Fruit fly (Drosophila melanogaster): Measurements from ENCODE around the gene CG7910.

Gene CG7910

DNA sequence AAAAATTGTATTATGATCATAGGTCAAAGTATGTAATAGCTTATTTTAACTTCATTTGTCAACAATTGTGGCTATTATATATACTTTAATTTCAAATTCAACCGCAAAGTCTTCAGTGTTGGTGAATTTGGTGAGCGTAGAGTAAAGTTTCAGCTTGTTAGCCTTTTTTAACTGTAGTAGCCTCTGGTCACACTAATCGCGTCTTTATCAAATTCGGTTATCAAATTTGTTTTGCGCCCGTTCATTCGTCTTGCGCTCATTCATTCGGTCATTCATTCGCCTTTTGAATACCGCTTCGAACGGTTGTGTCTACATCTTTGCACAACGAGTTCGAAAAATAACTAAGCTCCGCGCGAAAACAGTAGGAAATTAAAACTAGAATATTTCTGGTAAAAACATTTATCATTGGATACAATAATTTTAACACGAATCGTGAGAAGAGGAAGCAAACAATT lies 18.1 kb downstream of the CG7910 start, which contains the start of gene puc (continued):
- peak; percentile 40 for TF ChIP-seq shn (GFP tag; optimal IDR thresholded peaks at IDR 0.05)
- TF ChIP-seq CG15479 (GFP tag; optimal IDR thresholded peaks at IDR 0.05) = peak; percentile 91
- TF ChIP-seq bigmax (GFP tag; optimal IDR thresholded peaks at IDR 0.05) = peak; percentile 26
- TF ChIP-seq eyg (GFP tag; optimal IDR thresholded peaks at IDR 0.05) = no peak
- no peak for TF ChIP-seq tx (GFP tag; optimal IDR thresholded peaks at IDR 0.05)
- no peak for TF ChIP-seq esg (GFP tag; conservative IDR thresholded peaks at IDR 0.05)
- no peak for TF ChIP-seq Aef1 (GFP tag; IDR thresholded peaks at IDR 0.05)
- peak; percentile 8 for TF ChIP-seq CG9437 (GFP tag; optimal IDR thresholded peaks at IDR 0.05)
- peak; percentile 71 for TF ChIP-seq CG12071 (GFP tag; optimal IDR thresholded peaks at IDR 0.05)
- TF ChIP-seq B-H2 (GFP tag; optimal IDR thresholded peaks at IDR 0.05) = peak; percentile 39
- peak; percentile 30 for TF ChIP-seq CG2120 (GFP tag; optimal IDR thresholded peaks at IDR 0.05)
- no peak for TF ChIP-seq disco-r (GFP tag; optimal IDR thresholded peaks at IDR 0.05)
- TF ChIP-seq gsb (GFP tag; IDR thresholded peaks at IDR 0.05) = no peak
- TF ChIP-seq Scr (GFP tag; IDR thresholded peaks at IDR 0.05; ENCODE audit: partially characterized antibody) = no peak
- TF ChIP-seq ab (GFP tag; optimal IDR thresholded peaks at IDR 0.05) = no peak
- TF ChIP-seq D19A (tag; optimal IDR thresholded peaks at IDR 0.05) = peak; percentile 47
- TF ChIP-seq lmd (GFP tag; IDR thresholded peaks at IDR 0.05) = no peak
- TF ChIP-seq HLH4C (GFP tag; IDR thresholded peaks at IDR 0.05; ENCODE audit: partially characterized antibody) = no peak
- TF ChIP-seq CG8359 (GFP tag; optimal IDR thresholded peaks at IDR 0.05; ENCODE audit: borderline replicate concordance) = peak; percentile 45
- no peak for TF ChIP-seq CG11696 (GFP tag; IDR thresholded peaks at IDR 0.05)
- TF ChIP-seq CG9215 (GFP tag; IDR thresholded peaks at IDR 0.05) = no peak
- peak; percentile 11 for TF ChIP-seq NK7.1 (GFP tag; optimal IDR thresholded peaks at IDR 0.05)
- TF ChIP-seq CG12155 (GFP tag; optimal IDR thresholded peaks at IDR 0.05) = peak; percentile 5
- peak in 1 of 2 experiments; percentile 4 for TF ChIP-seq chif (GFP tag; optimal IDR thresholded peaks at IDR 0.05)
- TF ChIP-seq CG11504 (tag; optimal IDR thresholded peaks at IDR 0.05) = peak; percentile 26
- TF ChIP-seq Lpt (GFP tag; optimal IDR thresholded peaks at IDR 0.05) = no peak
- TF ChIP-seq CG7839 (tag; optimal IDR thresholded peaks at IDR 0.05) = peak; percentile 18
- no peak for TF ChIP-seq stc (GFP tag; IDR thresholded peaks at IDR 0.05)
- no peak for TF ChIP-seq Adf1 (GFP tag; IDR thresholded peaks at IDR 0.05)
- TF ChIP-seq bbx (GFP tag; IDR thresholded peaks at IDR 0.05; ENCODE audit: partially characterized antibody) = no peak
- no peak for TF ChIP-seq chn (GFP tag; optimal IDR thresholded peaks at IDR 0.05)
- TF ChIP-seq CG12744 (GFP tag; optimal IDR thresholded peaks at IDR 0.05) = no peak
- no peak for TF ChIP-seq CG8478 (optimal IDR thresholded peaks at IDR 0.05)
- TF ChIP-seq salm (tag; optimal IDR thresholded peaks at IDR 0.05) = peak; percentile 2
- no peak for TF ChIP-seq Sry-β (GFP tag; optimal IDR thresholded peaks at IDR 0.05)
- peak in 1 of 2 experiments; percentile 58 for TF ChIP-seq eve (GFP tag; optimal IDR thresholded peaks at IDR 0.05)
- no peak for TF ChIP-seq CG4404 (GFP tag; IDR thresholded peaks at IDR 0.05)
- TF ChIP-seq CG18764 (GFP tag; optimal IDR thresholded peaks at IDR 0.05) = no peak
- no peak for TF ChIP-seq dan (GFP tag; IDR thresholded peaks at IDR 0.05)
- TF ChIP-seq CG3407 (GFP tag; optimal IDR thresholded peaks at IDR 0.05) = no peak
- TF ChIP-seq ara (GFP tag; IDR thresholded peaks at IDR 0.05) = no peak
- TF ChIP-seq odd (GFP tag; optimal IDR thresholded peaks at IDR 0.05) = peak; percentile 22
- no peak for TF ChIP-seq CG5245 (GFP tag; optimal IDR thresholded peaks at IDR 0.05)
- no peak for TF ChIP-seq sc (optimal IDR thresholded peaks at IDR 0.05)
- TF ChIP-seq sc (GFP tag; optimal IDR thresholded peaks at IDR 0.05) = no peak
- peak; percentile 68 for TF ChIP-seq caup (GFP tag; optimal IDR thresholded peaks at IDR 0.05; ENCODE audit: severe bottlenecking)
- TF ChIP-seq CG12104 (GFP tag; optimal IDR thresholded peaks at IDR 0.05) = no peak
- no peak for TF ChIP-seq CG6654 (GFP tag; optimal IDR thresholded peaks at IDR 0.05)
- TF ChIP-seq sim (GFP tag; IDR thresholded peaks at IDR 0.05) = no peak
- no peak for TF ChIP-seq croc (GFP tag; conservative IDR thresholded peaks at IDR 0.05)
- TF ChIP-seq Elba2 (GFP tag; optimal IDR thresholded peaks at IDR 0.05) = no peak
- no peak for TF ChIP-seq CG11247 (GFP tag; IDR thresholded peaks at IDR 0.05)
- TF ChIP-seq CG10543 (GFP tag; optimal IDR thresholded peaks at IDR 0.05) = peak; percentile 69
